Worm (Caenorhabditis elegans): ENCODE data around the gene itr-1.

DNA sequence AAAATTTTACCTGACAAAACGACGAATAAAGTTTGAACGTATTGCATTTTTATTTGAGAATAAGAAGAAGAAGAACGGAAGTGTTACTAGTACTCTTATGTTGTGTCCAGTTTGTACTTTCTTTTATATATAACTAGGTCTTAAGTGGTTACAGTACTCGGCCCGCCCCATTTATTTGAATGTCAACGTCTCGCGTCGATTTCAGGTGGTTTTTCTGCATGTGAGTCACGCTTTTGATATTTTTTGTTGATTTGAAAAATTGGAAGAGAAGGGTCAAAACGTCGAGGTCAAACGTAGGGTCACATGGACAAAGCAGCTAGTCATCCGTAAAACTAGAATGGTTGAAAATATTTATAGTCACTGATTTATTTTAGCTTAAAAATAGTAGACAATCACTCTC, 46.0 kb upstream of the itr-1 start, which contains the start of gene F45E4.5:
- TF ChIP-seq him-1 (tag; optimal IDR thresholded peaks at IDR 0.05) (no peak), dao-5 (tag; optimal IDR thresholded peaks at IDR 0.05) (no peak)
